Fruit fly (Drosophila melanogaster): ENCODE data around the gene Loxl1.

DNA sequence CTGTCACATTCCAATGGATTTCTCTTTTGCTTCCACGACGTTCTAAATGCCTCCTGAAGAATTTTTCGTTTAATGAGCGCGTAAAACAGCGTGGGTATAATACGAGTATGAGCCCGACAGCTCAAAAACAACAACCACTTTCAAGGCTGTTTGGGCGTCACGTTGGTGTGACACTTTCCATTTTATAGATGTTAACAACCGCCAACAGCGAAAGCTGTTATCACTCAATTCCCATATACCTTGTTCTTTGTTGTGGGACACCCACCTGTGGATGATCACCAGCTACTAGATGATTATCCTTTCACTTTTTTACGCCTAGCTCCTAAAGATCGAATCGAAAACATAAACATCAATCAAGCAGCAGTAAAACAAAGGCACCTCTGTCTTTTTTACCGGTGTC lies 17.5 kb upstream of the Loxl1 start:
- TF ChIP-seq CG8159 (tag; optimal IDR thresholded peaks at IDR 0.05) (no peak), EcR (GFP tag; optimal IDR thresholded peaks at IDR 0.05) (no peak), Snoo (tag; optimal IDR thresholded peaks at IDR 0.05) (no peak), CG14655 (GFP tag; optimal IDR thresholded peaks at IDR 0.05) (no peak), rn (GFP tag; IDR thresholded peaks at IDR 0.05) (no peak), gl (tag; optimal IDR thresholded peaks at IDR 0.05) (no peak), CG13204 (GFP tag; optimal IDR thresholded peaks at IDR 0.05) (no peak), fd96Ca (GFP tag; IDR thresholded peaks at IDR 0.05) (no peak), Ets98B (GFP tag; IDR thresholded peaks at IDR 0.05) (no peak), D1 (tag; optimal IDR thresholded peaks at IDR 0.05) (no peak), CG15710 (tag; optimal IDR thresholded peaks at IDR 0.05) (no peak)
